Worm (Caenorhabditis elegans) whole organism, early embryonic: ENCODE measurements around the gene irg-6.

ENCODE experiments used
- B0310.2 ChIP-seq: sonication (generic microtip); optimal IDR thresholded peaks from 2 replicates; lab custom pipeline; 2016; ENCODE audit warnings: mild to moderate bottlenecking, missing genetic modification characterization, missing compliant biosample characterization
- F13C5.2 ChIP-seq: sonication (generic microtip); optimal IDR thresholded peaks from 2 replicates; lab custom pipeline; 2017; ENCODE audit warnings: mild to moderate bottlenecking, missing genetic modification characterization, inconsistent platforms, missing compliant biosample characterization
- aly-1 ChIP-seq: sonication (generic microtip); optimal IDR thresholded peaks from 2 replicates; lab custom pipeline; 2016; ENCODE audit warnings: missing genetic modification characterization, missing compliant biosample characterization
- ama-1 ChIP-seq: fragments of 150-350 bp; optimal IDR thresholded peaks from 2 replicates; lab custom pipeline; 2014
- ceh-13 ChIP-seq: fragments of 200-800 bp; sonication (Bioruptor generic); optimal IDR thresholded peaks from 2 replicates; lab custom pipeline; 2018; ENCODE audit warnings: mild to moderate bottlenecking, missing genetic modification characterization, missing compliant biosample characterization
- ceh-36 ChIP-seq: sonication (generic microtip); optimal IDR thresholded peaks from 2 replicates; lab custom pipeline; 2016; ENCODE audit warnings: missing genetic modification characterization, inconsistent platforms, missing compliant biosample characterization
- ets-7 ChIP-seq: sonication (generic microtip); optimal IDR thresholded peaks from 2 replicates; lab custom pipeline; 2016; ENCODE audit warnings: missing genotype, missing genetic modification characterization, missing compliant biosample characterization
- flt-1 ChIP-seq: fragments of 200-800 bp; sonication (Bioruptor generic); IDR thresholded peaks from 2 replicates; pipeline ENCODE4 v1.3.6; 2022; ENCODE audit warnings: missing genetic modification characterization, missing compliant biosample characterization
- hmbx-1 ChIP-seq: sonication (generic microtip); optimal IDR thresholded peaks from 2 replicates; lab custom pipeline; 2016; ENCODE audit warnings: mild to moderate bottlenecking, missing genetic modification characterization, missing compliant biosample characterization
- hmg-4 ChIP-seq: fragments of 200-800 bp; sonication (Bioruptor generic); optimal IDR thresholded peaks from 2 replicates; lab custom pipeline; 2018; ENCODE audit warnings: mild to moderate bottlenecking, missing genetic modification characterization, missing compliant biosample characterization
- hnd-1 ChIP-seq: sonication (generic microtip); optimal IDR thresholded peaks from 2 replicates; lab custom pipeline; 2016; ENCODE audit warnings: missing genetic modification characterization, missing compliant biosample characterization
- pes-1 ChIP-seq: fragments of 200-800 bp; sonication (Bioruptor generic); IDR thresholded peaks from 2 replicates; pipeline ENCODE4 v1.3.6; 2022; ENCODE audit warnings: missing genetic modification reagents, missing genetic modification characterization, missing compliant biosample characterization
- scrt-1 ChIP-seq: fragments of 200-800 bp; sonication (Bioruptor generic); IDR thresholded peaks from 2 replicates; pipeline ENCODE4 v1.3.6; 2022; ENCODE audit warnings: missing genetic modification characterization, missing compliant biosample characterization
- sea-1 ChIP-seq: fragments of 200-800 bp; sonication (Bioruptor generic); conservative IDR thresholded peaks from 2 replicates; pipeline ENCODE4 v1.3.6; 2022; ENCODE audit warnings: missing genetic modification characterization, missing compliant biosample characterization
- tbx-11 ChIP-seq: fragments of 200-800 bp; sonication (Bioruptor generic); IDR thresholded peaks from 2 replicates; pipeline ENCODE4 v1.3.6; 2022; ENCODE audit warnings: missing genetic modification characterization, missing compliant biosample characterization
- tbx-37 ChIP-seq: fragments of 200-800 bp; sonication (Bioruptor generic); conservative IDR thresholded peaks from 2 replicates; pipeline ENCODE4 v1.3.6; 2022; ENCODE audit warnings: missing genetic modification reagents, missing genetic modification characterization, missing compliant biosample characterization
- tra-4 ChIP-seq: sonication (generic microtip); optimal IDR thresholded peaks from 2 replicates; lab custom pipeline; 2017; ENCODE audit warnings: missing genetic modification characterization, missing compliant biosample characterization

Gene irg-6

ce11 chrIV:12870315-12870714 lies 44.5 kb downstream of the irg-6 start:
- TF ChIP-seq F13C5.2 (tag; lab: Kevin White, UChicago), result no peak
- TF ChIP-seq flt-1 (GFP tag; lab: Robert Waterston, UW), result no peak
- TF ChIP-seq scrt-1 (GFP tag; lab: Robert Waterston, UW), result no peak
- TF ChIP-seq hmg-4 (GFP tag; lab: Kevin White, UChicago), result no peak
- TF ChIP-seq pes-1 (GFP tag; lab: Robert Waterston, UW), result no peak
- TF ChIP-seq ets-7 (tag; lab: Kevin White, UChicago), result no peak
- TF ChIP-seq aly-1, result no peak
- TF ChIP-seq tbx-11 (GFP tag; lab: Robert Waterston, UW), result no peak
- no peak for TF ChIP-seq ama-1 (lab: Kevin White, UChicago)
- TF ChIP-seq tbx-37 (GFP tag; lab: Robert Waterston, UW), result no peak
- TF ChIP-seq tra-4 (tag; lab: Kevin White, UChicago), result no peak
- TF ChIP-seq sea-1 (GFP tag; lab: Robert Waterston, UW), result no peak
- TF ChIP-seq ceh-13, result no peak
- TF ChIP-seq ceh-36 (tag; lab: Kevin White, UChicago), result no peak

- TF ChIP-seq tbx-11 (GFP tag; lab: Robert Waterston, UW) (no peak), hnd-1 (tag; lab: Kevin White, UChicago) (no peak), ceh-13 (no peak), hmg-4 (GFP tag; lab: Kevin White, UChicago) (no peak), ama-1 (lab: Kevin White, UChicago) (no peak), tbx-37 (GFP tag; lab: Robert Waterston, UW) (no peak)
Measured at ce11 chrIV:12869812-12870211, 45.0 kb downstream of the irg-6 start.

ce11 chrIV:12869383-12869782 lies 45.4 kb downstream of the irg-6 start:
- TF ChIP-seq B0310.2 (tag; lab: Kevin White, UChicago), result no peak
- no peak for TF ChIP-seq ceh-36 (tag; lab: Kevin White, UChicago)
- TF ChIP-seq tbx-37 (GFP tag; lab: Robert Waterston, UW), result no peak
- TF ChIP-seq hnd-1 (tag; lab: Kevin White, UChicago), result no peak
- no peak for TF ChIP-seq flt-1 (GFP tag; lab: Robert Waterston, UW)
- TF ChIP-seq hmg-4 (GFP tag; lab: Kevin White, UChicago), result no peak
- TF ChIP-seq tbx-11 (GFP tag; lab: Robert Waterston, UW), result no peak
- no peak for TF ChIP-seq aly-1
- no peak for TF ChIP-seq tra-4 (tag; lab: Kevin White, UChicago)
- no peak for TF ChIP-seq pes-1 (GFP tag; lab: Robert Waterston, UW)
- TF ChIP-seq ama-1 (lab: Kevin White, UChicago), result no peak
- TF ChIP-seq F13C5.2 (tag; lab: Kevin White, UChicago), result no peak
- no peak for TF ChIP-seq sea-1 (GFP tag; lab: Robert Waterston, UW)
- TF ChIP-seq hmbx-1 (tag; lab: Kevin White, UChicago), result no peak

ce11 chrIV:12865884-12866283 lies 48.9 kb downstream of the irg-6 start, which contains the start of gene clec-186:
clec-186 (plus strand) TSS chrIV:12866109.
- TF ChIP-seq flt-1 (GFP tag; lab: Robert Waterston, UW) (no peak), sea-1 (GFP tag; lab: Robert Waterston, UW) (no peak), hmbx-1 (tag; lab: Kevin White, UChicago) (no peak), ceh-13 (no peak), B0310.2 (tag; lab: Kevin White, UChicago) (no peak), hmg-4 (GFP tag; lab: Kevin White, UChicago) (no peak), F13C5.2 (tag; lab: Kevin White, UChicago) (no peak), ets-7 (tag; lab: Kevin White, UChicago) (no peak), tbx-11 (GFP tag; lab: Robert Waterston, UW) (no peak)
